Worm (Caenorhabditis elegans) whole organism, L3 larva: Measurements from ENCODE around the gene sre-14.
A peak's percentile ranks its signal among the peaks of the same experiment; 100 is the strongest.

Experiments used
- aly-2 ChIP-seq: fragments of 150-350 bp; optimal IDR thresholded peaks from 2 replicates; lab custom pipeline; 2014; ENCODE audit warnings: missing biosample characterization, missing genetic modification characterization
- ceh-16 ChIP-seq: sonication (generic microtip); optimal IDR thresholded peaks from 2 replicates; lab custom pipeline; 2017; ENCODE audit warnings: missing biosample characterization, missing genetic modification characterization
- daf-12 ChIP-seq: fragments of 150-350 bp; optimal IDR thresholded peaks from 2 replicates; lab custom pipeline; 2014; ENCODE audit warnings: missing biosample characterization, missing genetic modification reagents, missing genetic modification characterization
- egl-27 ChIP-seq: sonication (generic microtip); optimal IDR thresholded peaks from 4 replicates; lab custom pipeline; 2017; ENCODE audit warnings: missing biosample characterization, missing genetic modification reagents, missing genetic modification characterization
- elt-1 ChIP-seq: fragments of 150-350 bp; optimal IDR thresholded peaks from 2 replicates; lab custom pipeline; 2014; ENCODE audit warnings: missing biosample characterization, missing genetic modification characterization
- elt-2 ChIP-seq: sonication (generic microtip); optimal IDR thresholded peaks from 2 replicates; lab custom pipeline; 2016; ENCODE audit warnings: missing genetic modification reagents, mild to moderate bottlenecking, missing genetic modification characterization, missing compliant biosample characterization
- eor-1 ChIP-seq, 2 experiments: fragments of 150-350 bp; optimal IDR thresholded peaks; 2 replicates each; lab custom pipeline; 2014 to 2018; ENCODE audit warnings: missing biosample characterization in 2 of 2, missing genetic modification characterization in 2 of 2
- fkh-10 ChIP-seq: sonication (generic microtip); optimal IDR thresholded peaks from 2 replicates; lab custom pipeline; 2017; ENCODE audit warnings: missing biosample characterization, missing genetic modification reagents, missing genetic modification characterization
- hmg-11 ChIP-seq: sonication (generic microtip); optimal IDR thresholded peaks from 2 replicates; lab custom pipeline; 2016; ENCODE audit warnings: missing genetic modification characterization, missing compliant biosample characterization
- jun-1 ChIP-seq: fragments of 150-350 bp; optimal IDR thresholded peaks from 2 replicates; lab custom pipeline; 2014; ENCODE audit warnings: missing biosample characterization, missing genetic modification reagents, missing genetic modification characterization
- lin-15B ChIP-seq: fragments of 150-350 bp; optimal IDR thresholded peaks from 2 replicates; lab custom pipeline; 2014; ENCODE audit warnings: missing biosample characterization, missing genetic modification characterization
- lin-39 ChIP-seq: fragments of 150-350 bp; optimal IDR thresholded peaks from 2 replicates; lab custom pipeline; 2018; ENCODE audit warnings: missing biosample characterization, missing genetic modification reagents, missing genetic modification characterization
- mml-1 ChIP-seq: fragments of 150-350 bp; sonication (generic microtip); optimal IDR thresholded peaks from 3 replicates; lab custom pipeline; 2014; ENCODE audit warnings: missing biosample characterization, missing genetic modification characterization
- nfya-1 ChIP-seq: sonication (generic microtip); optimal IDR thresholded peaks from 2 replicates; lab custom pipeline; 2017; ENCODE audit warnings: missing genetic modification characterization, mild to moderate bottlenecking, missing compliant biosample characterization, antibody characterized with exemption, moderate library complexity; ENCODE audit not compliant: insufficient read depth
- nhr-23 ChIP-seq: fragments of 150-350 bp; optimal IDR thresholded peaks from 2 replicates; lab custom pipeline; 2014; ENCODE audit warnings: missing biosample characterization, missing genetic modification reagents, missing genetic modification characterization
- nhr-237 ChIP-seq: fragments of 150-350 bp; optimal IDR thresholded peaks from 2 replicates; lab custom pipeline; 2014; ENCODE audit warnings: missing biosample characterization, missing genetic modification characterization
- nhr-28 ChIP-seq: fragments of 150-350 bp; optimal IDR thresholded peaks from 2 replicates; lab custom pipeline; 2014; ENCODE audit warnings: missing biosample characterization, missing genetic modification characterization
- nhr-43 ChIP-seq: sonication (generic microtip); optimal IDR thresholded peaks from 2 replicates; lab custom pipeline; 2016; ENCODE audit warnings: mild to moderate bottlenecking, missing genetic modification characterization, missing compliant biosample characterization; ENCODE audit not compliant: poor library complexity, severe bottlenecking
- nhr-67 ChIP-seq: fragments of 150-350 bp; optimal IDR thresholded peaks from 2 replicates; lab custom pipeline; 2014; ENCODE audit warnings: missing biosample characterization, missing genetic modification characterization
- nhr-76 ChIP-seq: fragments of 150-350 bp; sonication (generic microtip); optimal IDR thresholded peaks from 5 replicates; lab custom pipeline; 2014; ENCODE audit warnings: missing biosample characterization, missing genetic modification characterization
- pha-4 ChIP-seq: fragments of 150-350 bp; optimal IDR thresholded peaks from 2 replicates; lab custom pipeline; 2014; ENCODE audit warnings: missing biosample characterization, missing genetic modification reagents, missing genetic modification characterization
- pqm-1 ChIP-seq: fragments of 150-350 bp; optimal IDR thresholded peaks from 2 replicates; lab custom pipeline; 2017; ENCODE audit warnings: missing biosample characterization, missing genetic modification characterization, inconsistent platforms
- skn-1 ChIP-seq: fragments of 150-350 bp; optimal IDR thresholded peaks from 2 replicates; lab custom pipeline; 2014; ENCODE audit warnings: missing biosample characterization, missing genetic modification characterization
- snpc-4 ChIP-seq: fragments of 150-350 bp; optimal IDR thresholded peaks from 2 replicates; lab custom pipeline; 2014; ENCODE audit warnings: missing biosample characterization, missing genetic modification characterization
- tbx-2 ChIP-seq: sonication (generic microtip); optimal IDR thresholded peaks from 2 replicates; lab custom pipeline; 2016; ENCODE audit warnings: mild to moderate bottlenecking, missing genetic modification characterization, missing compliant biosample characterization
- unc-62 ChIP-seq: fragments of 150-350 bp; sonication (generic microtip); optimal IDR thresholded peaks from 4 replicates; lab custom pipeline; 2014; ENCODE audit warnings: missing biosample characterization, missing genetic modification reagents, missing genetic modification characterization
- ztf-11 ChIP-seq: fragments of 150-350 bp; optimal IDR thresholded peaks from 2 replicates; lab custom pipeline; 2014; ENCODE audit warnings: missing biosample characterization, missing genetic modification characterization

sre-14 gene

DNA sequence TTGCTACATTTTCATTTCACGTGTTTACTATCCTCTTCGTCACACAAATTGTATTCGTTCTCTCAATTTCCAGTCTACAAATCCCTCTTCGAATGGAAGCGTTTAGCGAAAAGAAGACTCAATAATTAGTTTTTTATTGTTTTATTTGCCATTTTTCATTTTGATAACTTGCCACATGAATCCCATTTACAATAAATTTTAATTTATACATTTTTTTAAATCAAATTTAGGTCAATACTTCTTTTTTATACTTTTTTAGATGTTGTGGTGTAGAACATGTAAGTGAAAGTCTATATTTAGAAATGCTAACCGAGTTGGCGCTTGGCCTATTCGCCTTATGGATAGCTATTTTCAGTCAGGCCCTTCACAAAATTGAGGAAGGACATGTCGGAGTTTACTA lies 26.4 kb upstream of the sre-14 start, which contains the start of gene erl-1:
Gene erl-1, plus strand, starts transcription at position 301 of the 400 bp plus-strand sequence.
- no peak for TF ChIP-seq ztf-11 (tag; lab: Kevin White, UChicago)
- TF ChIP-seq skn-1 (tag; lab: Kevin White, UChicago), result no peak
- TF ChIP-seq hmg-11, result no peak
- no peak for TF ChIP-seq pqm-1 (tag; lab: Kevin White, UChicago)
- no peak for TF ChIP-seq jun-1
- no peak for TF ChIP-seq lin-39 (tag; lab: Kevin White, UChicago)

DNA sequence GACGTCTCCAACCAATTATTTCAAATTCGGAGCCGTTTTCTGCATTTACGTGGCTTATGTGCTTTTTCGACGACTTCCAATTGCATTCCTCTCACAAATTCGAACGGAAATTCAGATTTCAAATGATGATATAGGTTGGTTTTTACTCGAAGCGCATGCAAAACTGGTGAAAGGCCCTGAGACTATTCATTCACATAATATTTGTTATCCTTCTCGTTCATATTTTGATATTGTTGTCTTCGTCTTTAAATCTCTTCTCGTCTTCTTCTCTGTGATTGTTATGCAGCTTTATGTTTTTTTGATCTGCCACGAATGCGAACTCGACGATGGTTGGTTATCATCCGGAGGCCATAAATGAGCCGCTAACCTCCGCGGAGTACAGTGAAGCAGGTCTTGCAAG lies 21.6 kb upstream of the sre-14 start, which contains the start of gene hpo-12:
Gene hpo-12, plus strand, starts transcription at position 301 of the 400 bp plus-strand sequence.
- TF ChIP-seq ceh-16 (no peak), nhr-76 (no peak)

DNA sequence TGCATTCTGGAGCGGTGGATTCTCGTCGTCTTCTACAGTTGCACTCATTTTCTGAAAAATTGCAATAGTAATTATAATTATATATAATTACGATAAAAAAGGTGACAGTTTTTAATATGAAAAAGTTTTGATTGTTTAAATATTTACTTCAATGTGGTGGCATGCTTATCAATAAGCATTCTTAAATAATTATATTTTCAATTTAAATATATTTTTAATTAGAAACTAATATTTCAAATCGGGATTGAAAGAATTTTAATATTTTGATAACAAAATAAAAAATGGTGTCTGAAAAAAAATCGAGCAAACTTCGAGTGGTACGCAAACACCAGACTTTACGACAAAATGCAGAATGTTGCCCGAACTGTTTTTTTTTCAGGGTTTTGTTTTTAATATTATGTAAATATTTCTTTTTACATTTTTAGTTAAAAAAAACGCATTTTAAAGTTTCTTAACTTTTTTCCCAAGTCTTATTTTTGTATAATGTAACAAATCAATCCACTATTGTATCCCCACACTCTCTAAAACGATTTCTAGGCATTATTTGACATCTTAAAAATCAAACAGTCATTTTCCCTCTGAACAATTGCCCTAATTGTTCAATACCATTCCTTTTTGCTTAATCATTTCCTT lies 21.0 kb upstream of the sre-14 start, which contains the start of the genes C42C1.12 and C42C1.19:
Gene C42C1.12, minus strand, starts transcription at position 51 of the 633 bp plus-strand sequence.
Gene C42C1.19, plus strand, starts transcription at position 583 of the 633 bp plus-strand sequence.
- TF ChIP-seq pqm-1 (tag; lab: Kevin White, UChicago), result no peak
- TF ChIP-seq unc-62 (GFP tag; lab: Kevin White, UChicago), result no peak
- no peak for TF ChIP-seq nhr-28
- TF ChIP-seq nhr-67 (tag; lab: Kevin White, UChicago), result no peak
- peak; percentile 49 for TF ChIP-seq pha-4 (tag; lab: Kevin White, UChicago)
- TF ChIP-seq fkh-10 (GFP tag; lab: Kevin White, UChicago), result no peak
- TF ChIP-seq lin-15B (tag; lab: Kevin White, UChicago), result peak; percentile 33
- peak; percentile 14 for TF ChIP-seq elt-2 (tag; lab: Kevin White, UChicago)
- TF ChIP-seq hmg-11, result peak; percentile 57
- no peak for TF ChIP-seq elt-1 (tag; lab: Kevin White, UChicago)
- TF ChIP-seq, all 47 proteins: peak for 4

DNA sequence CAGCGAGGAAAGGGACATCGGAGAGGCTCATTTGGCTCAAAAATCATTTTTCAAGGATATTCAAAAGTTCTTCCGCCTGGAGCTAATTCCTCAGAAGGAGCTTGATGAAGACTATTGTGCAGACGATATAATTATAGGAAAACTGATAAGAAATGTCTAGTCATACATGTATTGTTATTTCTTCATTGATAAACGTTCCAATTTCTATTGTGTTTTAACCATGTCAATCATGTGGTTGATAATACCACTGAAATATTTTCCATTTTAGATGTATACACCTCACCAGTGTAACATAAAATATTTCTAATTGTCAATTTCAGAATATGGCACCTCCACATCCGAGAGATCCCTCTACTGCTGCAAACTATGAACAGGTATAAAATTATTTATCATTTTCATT lies 18.1 kb upstream of the sre-14 start, which contains the start of gene ltah-1.1:
Gene ltah-1.1, plus strand, starts transcription at position 283 of the 400 bp plus-strand sequence.
- TF ChIP-seq pha-4 (tag; lab: Kevin White, UChicago) (no peak), elt-2 (tag; lab: Kevin White, UChicago) (peak; percentile 54)

DNA sequence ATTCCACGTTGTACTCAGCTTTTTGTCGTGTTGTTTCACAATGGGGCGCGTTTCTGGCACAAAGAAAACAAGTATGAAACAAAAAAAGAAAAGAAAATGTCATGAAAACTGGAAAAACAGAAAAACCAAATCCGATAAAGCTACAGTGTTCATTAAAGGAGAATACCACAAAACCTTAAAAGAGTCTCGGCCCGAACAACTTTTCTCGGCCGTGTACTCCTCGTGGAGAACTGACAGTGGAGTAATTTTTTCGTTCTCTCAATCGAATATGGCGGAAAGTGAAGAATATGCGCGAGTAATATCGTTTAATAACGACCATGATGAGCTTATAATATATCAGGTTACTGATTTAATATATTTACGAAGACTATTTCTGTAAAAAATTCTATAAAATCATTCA lies 17.3 kb upstream of the sre-14 start, which contains the start of the genes tag-335 and vkmt-1:
Gene tag-335, minus strand, starts transcription at position 88 of the 400 bp plus-strand sequence.
Gene vkmt-1, plus strand, starts transcription at position 219 of the 400 bp plus-strand sequence.
- TF ChIP-seq nhr-43 (tag; lab: Kevin White, UChicago), result peak; percentile 28
- no peak for TF ChIP-seq lin-39 (tag; lab: Kevin White, UChicago)
- TF ChIP-seq nfya-1 (tag; lab: Kevin White, UChicago), result peak; percentile 35
- no peak for TF ChIP-seq daf-12
- TF ChIP-seq eor-1 (tag; optimal IDR thresholded peaks at IDR 0.05; lab: Kevin White, UChicago), result no peak
- TF ChIP-seq nhr-28, result no peak
- TF ChIP-seq lin-15B (tag; lab: Kevin White, UChicago), result peak; percentile 44
- TF ChIP-seq hmg-11, result no peak
- peak; percentile 1 for TF ChIP-seq nhr-23 (tag; lab: Kevin White, UChicago)
- TF ChIP-seq tbx-2 (tag; lab: Kevin White, UChicago), result no peak

DNA sequence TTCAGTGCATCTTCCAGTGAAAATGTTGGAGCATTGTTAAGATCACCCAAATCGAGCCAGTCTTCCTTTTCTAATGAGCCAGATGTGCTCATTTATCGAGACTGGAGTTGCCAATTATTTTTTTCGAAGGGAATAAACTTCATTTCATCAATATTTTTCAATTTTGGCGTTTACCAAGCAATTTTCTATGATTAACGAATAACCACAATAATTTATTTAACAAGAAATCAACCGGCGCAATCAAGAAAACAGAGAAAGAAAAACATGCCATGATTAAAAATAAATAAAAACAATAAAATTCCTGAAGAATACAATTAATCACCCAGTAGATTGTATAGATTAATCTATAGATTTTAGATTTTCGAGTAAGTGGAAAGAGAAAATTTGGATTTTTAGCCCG lies 14.6 kb upstream of the sre-14 start, which contains the start of gene vps-8:
Gene vps-8, minus strand, starts transcription at position 101 of the 400 bp plus-strand sequence.
- TF ChIP-seq nhr-237 (tag; lab: Kevin White, UChicago), result no peak
- TF ChIP-seq nhr-23 (tag; lab: Kevin White, UChicago), result no peak
- TF ChIP-seq pqm-1 (tag; lab: Kevin White, UChicago), result no peak

DNA sequence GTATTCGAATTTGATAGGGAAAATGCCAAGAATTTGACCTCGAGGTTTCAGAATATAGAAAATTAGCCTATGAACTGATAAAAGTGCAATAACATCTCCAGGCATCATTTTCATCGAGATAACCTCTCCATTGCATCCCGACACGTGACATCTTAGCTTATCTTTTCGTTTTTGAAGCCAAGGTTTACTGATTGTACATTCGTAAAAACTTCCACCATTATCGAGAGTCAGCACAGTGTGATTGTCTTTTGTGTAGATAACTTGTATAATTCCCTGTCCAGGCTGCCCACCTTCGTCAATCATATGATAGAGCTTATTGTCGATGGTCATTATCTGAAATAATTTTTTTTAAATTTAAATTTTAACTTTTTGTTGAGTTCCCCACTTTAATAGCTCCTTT lies 13.1 kb upstream of the sre-14 start:
- no peak for TF ChIP-seq aly-2 (tag; lab: Kevin White, UChicago)
- no peak for TF ChIP-seq egl-27 (tag; lab: Kevin White, UChicago)
- TF ChIP-seq eor-1 (tag; optimal IDR thresholded peaks at IDR 0.05; lab: Kevin White, UChicago), result no peak
- TF ChIP-seq elt-2 (tag; lab: Kevin White, UChicago), result peak; percentile 73
- peak; percentile 37 for TF ChIP-seq pqm-1 (tag; lab: Kevin White, UChicago)
- no peak for TF ChIP-seq nhr-237 (tag; lab: Kevin White, UChicago)
- TF ChIP-seq nhr-23 (tag; lab: Kevin White, UChicago), result no peak
- TF ChIP-seq snpc-4 (tag; lab: Kevin White, UChicago), result no peak
- TF ChIP-seq mml-1 (tag; lab: Kevin White, UChicago), result no peak
